Worm (Caenorhabditis elegans): ENCODE measurements around the gene ZK673.2.

Gene ZK673.2

DNA sequence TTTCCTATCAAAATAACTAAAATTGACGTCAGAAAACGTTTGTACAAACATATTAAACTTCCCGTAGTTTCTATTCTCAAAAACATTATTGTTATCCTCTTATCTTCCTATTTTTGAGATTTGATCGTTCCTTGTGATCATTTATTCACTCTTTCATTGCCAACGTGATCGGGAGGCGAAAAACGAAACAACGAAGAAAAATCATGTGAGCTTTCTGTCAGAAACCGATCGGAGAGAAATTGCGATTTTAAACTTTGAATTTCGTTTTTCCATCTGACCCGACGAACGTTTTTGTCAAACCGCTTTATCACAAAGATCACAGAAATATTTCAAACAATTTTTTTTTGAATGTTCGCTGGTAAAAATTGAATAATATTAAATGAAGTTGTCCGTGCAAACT is 1.8 kb upstream of the ZK673.2 start (continued):
- TF ChIP-seq hlh-30 (tag; optimal IDR thresholded peaks at IDR 0.05; ENCODE audit: insufficient read depth) (peak; percentile 90), lin-39 (tag; optimal IDR thresholded peaks at IDR 0.05) (no peak), ces-1 (GFP tag; optimal IDR thresholded peaks at IDR 0.05) (no peak), nhr-41 (GFP tag; IDR thresholded peaks at IDR 0.05) (no peak), duxl-1 (tag; optimal IDR thresholded peaks at IDR 0.05; ENCODE audit: poor library complexity) (no peak), ztf-11 (tag; optimal IDR thresholded peaks at IDR 0.05) (no peak), lin-13 (GFP tag; optimal IDR thresholded peaks at IDR 0.05) (no peak), zag-1 (tag; optimal IDR thresholded peaks at IDR 0.05) (no peak), php-3 (GFP tag; IDR thresholded peaks at IDR 0.05) (peak; percentile 54; the same call in 1 of the 2 replicates), D1046.2 (GFP tag; IDR thresholded peaks at IDR 0.05) (no peak), nhr-77 (tag; optimal IDR thresholded peaks at IDR 0.05) (peak; percentile 79), gei-8 (GFP tag; optimal IDR thresholded peaks at IDR 0.05) (no peak), attf-4 (tag; optimal IDR thresholded peaks at IDR 0.05) (no peak), spr-1 (tag; optimal IDR thresholded peaks at IDR 0.05) (no peak), zfp-3 (GFP tag; conservative IDR thresholded peaks at IDR 0.05) (no peak), nhr-76 (tag; optimal IDR thresholded peaks at IDR 0.05) (no peak), dmd-9 (GFP tag; IDR thresholded peaks at IDR 0.05) (no peak), nhr-102 (tag; optimal IDR thresholded peaks at IDR 0.05) (no peak), ceh-62 (tag; optimal IDR thresholded peaks at IDR 0.05) (no peak), unc-39 (tag; optimal IDR thresholded peaks at IDR 0.05) (no peak), lim-7 (GFP tag; IDR thresholded peaks at IDR 0.05) (no peak), R02D3.7 (tag; optimal IDR thresholded peaks at IDR 0.05) (no peak), nhr-28 (tag; optimal IDR thresholded peaks at IDR 0.05) (peak; percentile 85), daf-16 (GFP tag; optimal IDR thresholded peaks at IDR 0.05) (peak in 1 of 2 experiments; percentile 55), daf-16 (tag; optimal IDR thresholded peaks at IDR 0.05) (peak; percentile 21), nhr-6 (tag; optimal IDR thresholded peaks at IDR 0.05) (no peak), F44E2.7 (GFP tag; IDR thresholded peaks at IDR 0.05) (no peak), arid-1 (GFP tag; conservative IDR thresholded peaks at IDR 0.05) (no peak), egl-27 (tag; optimal IDR thresholded peaks at IDR 0.05) (no peak), pqm-1 (tag; optimal IDR thresholded peaks at IDR 0.05) (no peak), T26A8.4 (GFP tag; IDR thresholded peaks at IDR 0.05) (no peak), ceh-20 (GFP tag; IDR thresholded peaks at IDR 0.05) (no peak), saeg-2 (GFP tag; IDR thresholded peaks at IDR 0.05) (no peak), ama-1 (optimal IDR thresholded peaks at IDR 0.05) (peak; percentile 69), nhr-10 (tag; optimal IDR thresholded peaks at IDR 0.05) (no peak), mdt-29 (GFP tag; IDR thresholded peaks at IDR 0.05) (peak; percentile 77), lsy-2 (tag; optimal IDR thresholded peaks at IDR 0.05) (peak in 1 of 2 experiments; percentile 29), T20F7.1 (GFP tag; optimal IDR thresholded peaks at IDR 0.05) (no peak), ceh-28 (tag; optimal IDR thresholded peaks at IDR 0.05) (no peak), F10B5.3 (tag; optimal IDR thresholded peaks at IDR 0.05) (no peak)

DNA sequence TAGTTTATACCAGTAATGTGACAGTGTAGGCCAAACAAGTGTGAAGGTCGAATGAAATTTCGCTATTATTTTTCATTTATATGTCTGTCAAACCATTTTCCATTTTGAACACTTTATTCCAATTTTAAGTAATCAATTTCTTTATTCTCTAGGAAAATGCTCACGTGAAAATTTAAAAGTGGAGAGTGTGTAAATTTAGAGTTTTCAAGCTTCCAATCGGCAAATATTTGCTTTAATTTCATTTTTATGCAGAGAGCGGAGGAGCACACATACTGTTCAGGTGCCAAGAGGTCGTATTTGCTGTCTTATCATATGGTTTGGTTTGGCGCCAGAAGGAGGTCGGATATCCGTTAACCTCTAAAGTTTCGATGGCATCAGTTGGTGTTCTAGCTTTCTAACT is 1.3 kb upstream of the ZK673.2 start:
- TF ChIP-seq egl-43 (GFP tag; IDR thresholded peaks at IDR 0.05) (0 out of 2 replicates have a peak, but pooled peaks have one; percentile 14), daf-19 (GFP tag; conservative IDR thresholded peaks at IDR 0.05) (no peak), sdz-12 (GFP tag; optimal IDR thresholded peaks at IDR 0.05) (peak; percentile 44), aha-1 (tag) (peak; percentile 74), ceh-20 (GFP tag; IDR thresholded peaks at IDR 0.05) (0 out of 2 replicates have a peak, but pooled peaks have one; percentile 19), vab-7 (GFP tag; IDR thresholded peaks at IDR 0.05) (no peak), nhr-11 (tag; optimal IDR thresholded peaks at IDR 0.05) (peak; percentile 33), madf-5 (GFP tag; IDR thresholded peaks at IDR 0.05) (0 out of 4 replicates have a peak, but pooled peaks of 1 of the 2 experiments have one; percentile 11)

Measured in whole organism, L4 larva.